Fruit fly (Drosophila melanogaster): ENCODE measurements around the gene tey.
A peak's percentile ranks its signal among the peaks of the same experiment; 100 is the strongest.

The tey gene

DNA sequence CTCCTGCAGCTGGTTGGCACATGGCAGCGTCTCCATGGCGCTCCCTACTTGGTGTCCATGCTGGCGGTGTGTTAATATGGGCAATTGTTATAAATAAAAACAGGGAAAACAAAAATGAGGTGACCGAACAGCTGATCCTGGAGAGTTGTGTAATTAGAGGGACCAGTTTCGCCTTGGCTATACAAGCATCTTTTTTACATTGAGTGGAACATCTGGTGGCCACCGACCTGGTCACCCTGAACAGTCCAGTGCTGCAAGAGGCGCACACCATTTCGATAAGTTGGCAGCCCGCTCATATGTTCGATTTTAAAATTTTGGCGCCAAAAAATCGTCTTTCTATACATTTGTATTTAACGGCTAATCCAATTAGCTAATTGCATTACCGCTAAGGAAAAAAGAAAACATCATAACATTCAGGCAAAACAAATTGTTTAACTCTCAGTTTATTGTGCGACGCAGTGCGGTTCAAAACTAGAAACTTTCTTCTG lies 23.3 kb upstream of the tey start, which contains the start of the genes CG8765 and Gbeta76C (continued):
- TF ChIP-seq CG2129 (GFP tag; IDR thresholded peaks at IDR 0.05; ENCODE audit: partially characterized antibody) (no peak), crol (GFP tag; IDR thresholded peaks at IDR 0.05) (no peak), CoRest (tag; optimal IDR thresholded peaks at IDR 0.05) (peak; percentile 38), insv (GFP tag; optimal IDR thresholded peaks at IDR 0.05) (peak in 1 of 2 experiments; percentile 66), CG11398 (GFP tag; optimal IDR thresholded peaks at IDR 0.05) (peak; percentile 20), CG6654 (GFP tag; optimal IDR thresholded peaks at IDR 0.05) (no peak), ro (GFP tag; IDR thresholded peaks at IDR 0.05) (no peak), bigmax (GFP tag; optimal IDR thresholded peaks at IDR 0.05) (no peak), GATAe (GFP tag; conservative IDR thresholded peaks at IDR 0.05) (no peak), fd3F (GFP tag; optimal IDR thresholded peaks at IDR 0.05) (no peak), CG13775 (GFP tag; optimal IDR thresholded peaks at IDR 0.05) (no peak), Trl (optimal IDR thresholded peaks at IDR 0.05) (no peak), Trl (GFP tag; optimal IDR thresholded peaks at IDR 0.05) (peak; percentile 67), Elba2 (GFP tag; optimal IDR thresholded peaks at IDR 0.05) (peak; percentile 58), gt (GFP tag; IDR thresholded peaks at IDR 0.05) (no peak), Dref (GFP tag; IDR thresholded peaks at IDR 0.05) (peak; percentile 51), nom (GFP tag; optimal IDR thresholded peaks at IDR 0.05) (no peak), CG8359 (GFP tag; optimal IDR thresholded peaks at IDR 0.05; ENCODE audit: borderline replicate concordance) (no peak), bcd (GFP tag; optimal IDR thresholded peaks at IDR 0.05) (peak; percentile 7), CG9817 (tag; optimal IDR thresholded peaks at IDR 0.05) (peak; percentile 34), Usf (GFP tag; optimal IDR thresholded peaks at IDR 0.05) (no peak), stwl (tag; optimal IDR thresholded peaks at IDR 0.05) (peak; percentile 90), CG34422 (GFP tag; IDR thresholded peaks at IDR 0.05) (peak; percentile 42; the same call in 1 of the 3 replicates), vvl (GFP tag; IDR thresholded peaks at IDR 0.05) (peak; percentile 60), grau (tag; optimal IDR thresholded peaks at IDR 0.05) (no peak), dpn (GFP tag; optimal IDR thresholded peaks at IDR 0.05) (peak; percentile 65 to 71), CG9932 (GFP tag; IDR thresholded peaks at IDR 0.05) (peak; percentile 77), psq (GFP tag; optimal IDR thresholded peaks at IDR 0.05) (no peak), Oaz (GFP tag; IDR thresholded peaks at IDR 0.05) (no peak), lilli (GFP tag; optimal IDR thresholded peaks at IDR 0.05) (peak; percentile 49), CG6813 (GFP tag; optimal IDR thresholded peaks at IDR 0.05) (no peak), CG17328 (GFP tag; IDR thresholded peaks at IDR 0.05) (peak; percentile 12; the same call in 1 of the 2 replicates), crp (GFP tag; optimal IDR thresholded peaks at IDR 0.05) (peak; percentile 95 to 99), CG4282 (GFP tag; optimal IDR thresholded peaks at IDR 0.05) (no peak), B-H2 (GFP tag; optimal IDR thresholded peaks at IDR 0.05) (peak; percentile 66), aop (GFP tag; IDR thresholded peaks at IDR 0.05) (no peak), CG16779 (GFP tag; IDR thresholded peaks at IDR 0.05) (no peak), ci (GFP tag; IDR thresholded peaks at IDR 0.05) (peak; percentile 78; the same call in 2 of the 3 replicates), stc (GFP tag; IDR thresholded peaks at IDR 0.05) (no peak), CG4617 (GFP tag; optimal IDR thresholded peaks at IDR 0.05; ENCODE audit: borderline replicate concordance) (peak; percentile 68), trem (tag; optimal IDR thresholded peaks at IDR 0.05) (peak; percentile 100), bab2 (GFP tag; optimal IDR thresholded peaks at IDR 0.05) (peak; percentile 14), ara (GFP tag; IDR thresholded peaks at IDR 0.05) (no peak), croc (GFP tag; conservative IDR thresholded peaks at IDR 0.05) (no peak), CG1233 (GFP tag; optimal IDR thresholded peaks at IDR 0.05) (no peak), toy (GFP tag; IDR thresholded peaks at IDR 0.05) (no peak), wdn (GFP tag; IDR thresholded peaks at IDR 0.05) (peak; percentile 30; the same call in 1 of the 2 replicates), eve (GFP tag; optimal IDR thresholded peaks at IDR 0.05) (no peak), CG12391 (tag; optimal IDR thresholded peaks at IDR 0.05) (peak; percentile 40), Oli (tag; optimal IDR thresholded peaks at IDR 0.05) (no peak), E2f2 (GFP tag; IDR thresholded peaks at IDR 0.05) (peak; percentile 99), CG11695 (GFP tag; IDR thresholded peaks at IDR 0.05) (no peak)
